Worm (Caenorhabditis elegans) whole organism, L4/young adult: ENCODE results near the gene W09G12.8.
"Not testable (repeated sequence)": the region's sequence is repeated elsewhere in the genome, so short reads cannot be mapped to it uniquely, and the experiment has no call there.

Experiments used
- W03F9.2 ChIP-seq: fragments of 150-350 bp; optimal IDR thresholded peaks from 2 replicates; lab custom pipeline; 2014; ENCODE audit warnings: missing biosample characterization, missing genetic modification characterization
- dao-5 ChIP-seq: sonication (generic microtip); optimal IDR thresholded peaks from 2 replicates; lab custom pipeline; 2016; ENCODE audit warnings: missing genotype, missing genetic modification characterization, moderate library complexity, missing compliant biosample characterization
- him-1 ChIP-seq: sonication (generic microtip); optimal IDR thresholded peaks from 2 replicates; lab custom pipeline; 2016; ENCODE audit warnings: missing genotype, missing genetic modification reagents, missing genetic modification characterization, missing compliant biosample characterization

The W09G12.8 gene

ce11 chrIV:1225596-1226232 lies at the start of gene W09G12.8:
TSS of gene W09G12.8 (plus strand) at chrIV:1226182.
- no peak for TF ChIP-seq dao-5 (tag; lab: Kevin White, UChicago)
- no peak for TF ChIP-seq W03F9.2 (tag; lab: Kevin White, UChicago)
- TF ChIP-seq him-1 (tag; lab: Kevin White, UChicago): no peak

ce11 chrIV:1176613-1177012 lies 49.4 kb upstream of the W09G12.8 start:
- TF ChIP-seq him-1 (tag; lab: Kevin White, UChicago) (no peak), dao-5 (tag; lab: Kevin White, UChicago) (no peak), W03F9.2 (tag; lab: Kevin White, UChicago) (no peak)

- TF ChIP-seq him-1 (tag; lab: Kevin White, UChicago) (no peak), W03F9.2 (tag; lab: Kevin White, UChicago) (no peak), dao-5 (tag; lab: Kevin White, UChicago) (no peak)
Observed at ce11 chrIV:1177683-1178082, 48.3 kb upstream of the W09G12.8 start, which contains the start of gene Y104H12D.2. TSS of gene Y104H12D.2 (plus strand) at chrIV:1178022.

DNA sequence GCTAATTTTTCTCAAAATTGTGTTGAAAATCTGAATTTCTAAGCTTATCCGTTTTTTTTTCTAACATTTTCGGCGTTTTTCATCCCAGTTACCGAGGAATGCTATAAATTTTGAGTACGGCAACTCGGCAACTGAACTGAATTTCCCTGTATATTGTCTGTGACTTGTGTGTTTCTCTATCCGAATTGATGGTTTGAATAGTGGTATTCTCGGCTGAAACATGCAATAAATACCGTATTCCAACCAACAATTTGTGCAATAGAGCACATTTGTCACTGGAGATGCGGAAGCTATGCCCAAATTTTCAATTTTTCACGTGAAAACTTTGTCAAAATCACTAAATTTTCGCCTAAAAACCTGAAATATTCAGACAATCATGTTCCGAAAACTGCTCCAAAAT lies 43.7 kb upstream of the W09G12.8 start, which contains the start of gene rmif-2:
Gene rmif-2 (plus strand): TSS at position 301 of the 400 bp plus-strand sequence.
- TF ChIP-seq him-1, W03F9.2, dao-5 (tag; lab: Kevin White, UChicago): not testable (repeated sequence)

- not testable (repeated sequence) for TF ChIP-seq dao-5, him-1, W03F9.2 (tag; lab: Kevin White, UChicago)
Observed at ce11 chrIV:1187502-1187901, 38.5 kb upstream of the W09G12.8 start, which contains the start of gene mdt-20. TSS of gene mdt-20 (plus strand) at chrIV:1187802.

- TF ChIP-seq W03F9.2 (tag; lab: Kevin White, UChicago): no peak
- no peak for TF ChIP-seq dao-5 (tag; lab: Kevin White, UChicago)
- TF ChIP-seq him-1 (tag; lab: Kevin White, UChicago): no peak
Observed at ce11 chrIV:1192765-1193164, 33.2 kb upstream of the W09G12.8 start, which contains the start of gene spl-3. TSS of gene spl-3 (plus strand) at chrIV:1193065.

ce11 chrIV:1199501-1199900 lies 26.5 kb upstream of the W09G12.8 start:
- TF ChIP-seq dao-5 (tag; lab: Kevin White, UChicago) (no peak), him-1 (tag; lab: Kevin White, UChicago) (no peak), W03F9.2 (tag; lab: Kevin White, UChicago) (no peak)

ce11 chrIV:1204870-1205269 lies 21.1 kb upstream of the W09G12.8 start, which contains the start of gene dsl-2:
TSS of gene dsl-2 (minus strand) at chrIV:1204970.
- TF ChIP-seq W03F9.2 (tag; lab: Kevin White, UChicago) (no peak), him-1 (tag; lab: Kevin White, UChicago) (no peak), dao-5 (tag; lab: Kevin White, UChicago) (no peak)

DNA sequence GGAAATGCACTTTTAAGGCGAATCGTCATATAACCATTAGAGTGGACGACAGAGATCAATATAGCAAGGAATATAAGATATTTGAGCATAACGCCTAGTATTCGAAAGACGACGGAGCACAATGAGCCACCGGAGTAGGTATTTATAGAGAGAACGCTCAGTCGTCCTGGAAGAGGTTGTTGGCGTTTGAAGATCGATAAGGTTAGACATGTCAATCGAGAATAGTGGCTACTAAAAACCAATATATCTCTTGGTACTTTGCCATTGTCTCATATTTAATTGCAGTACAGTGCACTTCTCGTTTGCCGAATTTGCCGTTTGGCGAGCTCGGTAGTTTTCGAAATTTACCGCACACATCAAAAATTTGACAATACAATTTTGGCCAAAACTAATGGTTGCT lies 18.0 kb upstream of the W09G12.8 start, which contains the start of gene dsl-1:
Gene dsl-1 (minus strand): TSS at position 101 of the 400 bp plus-strand sequence.
- no peak for TF ChIP-seq dao-5 (tag; lab: Kevin White, UChicago)
- no peak for TF ChIP-seq him-1 (tag; lab: Kevin White, UChicago)
- TF ChIP-seq W03F9.2 (tag; lab: Kevin White, UChicago): no peak

- no peak for TF ChIP-seq dao-5 (tag; lab: Kevin White, UChicago)
- no peak for TF ChIP-seq him-1 (tag; lab: Kevin White, UChicago)
- TF ChIP-seq W03F9.2 (tag; lab: Kevin White, UChicago): no peak
Observed at ce11 chrIV:1209320-1209719, 16.7 kb upstream of the W09G12.8 start.

DNA sequence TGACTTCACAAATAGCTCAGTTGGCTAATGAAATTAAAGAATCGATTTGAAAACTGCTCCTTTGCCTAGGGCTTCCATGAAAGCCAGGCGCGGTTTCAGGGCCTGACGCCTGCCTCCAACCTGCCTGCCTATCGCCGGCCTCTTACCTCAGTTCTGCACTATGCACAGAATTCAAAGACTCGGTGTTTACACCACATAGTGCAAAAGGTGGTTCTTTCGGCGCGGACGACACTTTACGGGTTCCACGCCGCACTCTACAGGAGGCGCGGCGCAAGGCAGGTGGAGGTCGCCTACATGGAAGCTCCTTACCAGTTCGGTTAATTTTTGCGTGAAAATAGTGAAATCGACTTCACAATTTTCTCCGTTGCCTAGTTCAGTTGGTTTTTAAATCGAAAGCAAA lies 16.2 kb upstream of the W09G12.8 start:
- no peak for TF ChIP-seq W03F9.2 (tag; lab: Kevin White, UChicago)
- TF ChIP-seq dao-5 (tag; lab: Kevin White, UChicago): no peak
- TF ChIP-seq him-1 (tag; lab: Kevin White, UChicago): no peak

DNA sequence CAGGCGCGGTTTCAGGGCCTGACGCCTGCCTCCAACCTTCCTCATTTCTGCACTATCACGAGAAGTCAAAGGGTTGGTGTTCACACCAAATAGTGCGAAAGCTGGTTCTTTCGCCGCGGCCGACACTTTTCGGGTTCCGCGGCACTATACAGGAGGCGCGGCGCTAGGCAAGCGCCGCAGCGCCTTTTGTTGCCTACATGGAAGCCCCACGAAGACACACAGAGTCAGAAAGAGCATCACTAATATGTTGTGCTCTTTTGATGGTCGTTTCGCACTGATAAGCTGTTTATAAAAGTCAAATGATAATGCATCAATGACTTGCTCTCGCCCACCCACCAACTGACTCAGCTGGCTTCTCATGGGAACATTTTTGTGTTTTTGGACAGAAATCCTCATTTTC lies 14.1 kb upstream of the W09G12.8 start:
- no peak for TF ChIP-seq dao-5 (tag; lab: Kevin White, UChicago)
- no peak for TF ChIP-seq him-1 (tag; lab: Kevin White, UChicago)
- no peak for TF ChIP-seq W03F9.2 (tag; lab: Kevin White, UChicago)

ce11 chrIV:1212357-1212756 lies 13.6 kb upstream of the W09G12.8 start:
- no peak for TF ChIP-seq him-1 (tag; lab: Kevin White, UChicago)
- TF ChIP-seq W03F9.2 (tag; lab: Kevin White, UChicago): no peak
- TF ChIP-seq dao-5 (tag; lab: Kevin White, UChicago): no peak
